Fruit fly (Drosophila melanogaster) whole organism, embryonic: ENCODE data around the gene Obp28a.

Source experiments
- ATbp ChIP-seq: fragments of 200-800 bp; sonication (Bioruptor generic); optimal IDR thresholded peaks from 2 replicates; lab custom pipeline; 2017; ENCODE audit warnings: missing biosample characterization, mild to moderate bottlenecking, missing genetic modification characterization, missing genetic modification reagents
- B-H1 ChIP-seq: fragments of 200-800 bp; sonication (Bioruptor generic); IDR thresholded peaks from 3 replicates; pipeline ENCODE4 v1.3.6; 2022; ENCODE audit warnings: missing biosample characterization, missing genetic modification characterization
- CG11504 ChIP-seq: fragments of 200-800 bp; sonication (Bioruptor generic); optimal IDR thresholded peaks from 3 replicates; lab custom pipeline; 2019; ENCODE audit warnings: missing biosample characterization, mild to moderate bottlenecking, missing genetic modification characterization, moderate library complexity
- CG12391 ChIP-seq: fragments of 200-800 bp; sonication (Bioruptor generic); optimal IDR thresholded peaks from 3 replicates; lab custom pipeline; 2018; ENCODE audit warnings: missing biosample characterization, mild to moderate bottlenecking, missing genetic modification characterization, moderate library complexity
- CG14014 ChIP-seq: fragments of 200-800 bp; sonication (Bioruptor generic); IDR thresholded peaks from 2 replicates; pipeline ENCODE4 v1.3.6; 2022; ENCODE audit warnings: missing biosample characterization, missing genetic modification characterization
- CG18262 ChIP-seq: fragments of 200-800 bp; optimal IDR thresholded peaks from 3 replicates; lab custom pipeline; 2019; ENCODE audit warnings: missing biosample characterization, mild to moderate bottlenecking, missing genetic modification characterization, moderate library complexity
- CG18599 ChIP-seq: fragments of 200-800 bp; sonication (Bioruptor generic); optimal IDR thresholded peaks from 3 replicates; lab custom pipeline; 2017; ENCODE audit warnings: missing biosample characterization, missing genetic modification characterization, mild to moderate bottlenecking, moderate library complexity, missing genetic modification reagents
- CG2116 ChIP-seq: fragments of 200-800 bp; sonication (Bioruptor generic); optimal IDR thresholded peaks from 3 replicates; lab custom pipeline; 2018; ENCODE audit warnings: missing biosample characterization, mild to moderate bottlenecking, missing genetic modification characterization
- CG2712 ChIP-seq: fragments of 200-800 bp; optimal IDR thresholded peaks from 3 replicates; lab custom pipeline; 2019; ENCODE audit warnings: missing biosample characterization, mild to moderate bottlenecking, missing genetic modification characterization, moderate library complexity
- CG2889 ChIP-seq: fragments of 200-800 bp; sonication (Bioruptor generic); IDR thresholded peaks from 3 replicates; pipeline ENCODE4 v1.3.6; 2022; ENCODE audit warnings: missing biosample characterization, missing genetic modification characterization
- CG4328 ChIP-seq: fragments of 200-800 bp; sonication (Bioruptor generic); optimal IDR thresholded peaks from 3 replicates; lab custom pipeline; 2017; ENCODE audit warnings: missing biosample characterization, missing genetic modification reagents, missing genetic modification characterization
- CG6689 ChIP-seq: fragments of 200-800 bp; sonication (Bioruptor generic); IDR thresholded peaks from 2 replicates; pipeline ENCODE4 v1.3.6; 2022; ENCODE audit warnings: missing biosample characterization, missing genetic modification characterization
- CG7839 ChIP-seq: fragments of 200-800 bp; sonication (Bioruptor generic); optimal IDR thresholded peaks from 3 replicates; lab custom pipeline; 2018; ENCODE audit warnings: missing biosample characterization, mild to moderate bottlenecking, missing genetic modification characterization, moderate library complexity
- CG9817 ChIP-seq: fragments of 200-800 bp; sonication (Bioruptor generic); optimal IDR thresholded peaks from 2 replicates; lab custom pipeline; 2018; ENCODE audit warnings: missing biosample characterization, mild to moderate bottlenecking, missing genetic modification characterization, moderate library complexity
- CTCF ChIP-seq: fragments of 200-800 bp; sonication (Bioruptor generic); optimal IDR thresholded peaks from 2 replicates; lab custom pipeline; 2017; ENCODE audit warnings: missing biosample characterization, mild to moderate bottlenecking, missing genetic modification characterization, moderate library complexity
- D19B ChIP-seq: fragments of 200-800 bp; sonication (Bioruptor generic); optimal IDR thresholded peaks from 2 replicates; lab custom pipeline; 2017; ENCODE audit warnings: missing biosample characterization, mild to moderate bottlenecking, missing genetic modification characterization
- Eip74EF ChIP-seq, 2 experiments: fragments of 200-800 bp in 1 of 2; fragments of >200 bp in 1 of 2; sonication (Bioruptor generic) in 1 of 2; optimal IDR thresholded peaks; 2 replicates each; lab custom pipeline; 2017 to 2019; ENCODE audit warnings: missing biosample characterization in 2 of 2, missing genetic modification characterization in 2 of 2, mild to moderate bottlenecking in 1 of 2, moderate library complexity in 1 of 2
- Hr51 ChIP-seq, 2 experiments: fragments of 200-800 bp; sonication (Bioruptor generic); optimal IDR thresholded peaks; 2 replicates in 1 of 2; 3 replicates in 1 of 2; lab custom pipeline; 2016 to 2018; ENCODE audit warnings: missing biosample characterization in 2 of 2, missing genetic modification characterization in 2 of 2, mild to moderate bottlenecking in 1 of 2, moderate library complexity in 1 of 2
- MESR4 ChIP-seq: fragments of 200-800 bp; sonication (Bioruptor generic); optimal IDR thresholded peaks from 2 replicates; lab custom pipeline; 2018; ENCODE audit warnings: missing biosample characterization, mild to moderate bottlenecking, missing genetic modification characterization, moderate library complexity
- Med ChIP-seq: fragments of 200-800 bp; sonication (Bioruptor generic); peaks from one replicate; lab custom pipeline; 2016; ENCODE audit warnings: missing biosample characterization, missing genetic modification characterization, mild to moderate bottlenecking, inconsistent platforms, moderate library complexity
- Oli ChIP-seq: fragments of 200-800 bp; sonication (Bioruptor generic); optimal IDR thresholded peaks from 2 replicates; lab custom pipeline; 2018; ENCODE audit warnings: missing biosample characterization, mild to moderate bottlenecking, missing genetic modification characterization, moderate library complexity
- PHDP ChIP-seq: fragments of 200-800 bp; sonication (Bioruptor generic); optimal IDR thresholded peaks from 3 replicates; lab custom pipeline; 2018; ENCODE audit warnings: missing biosample characterization, mild to moderate bottlenecking, missing genetic modification characterization, moderate library complexity
- Sox102F ChIP-seq: fragments of 200-800 bp; sonication (Bioruptor generic); optimal IDR thresholded peaks from 2 replicates; lab custom pipeline; 2018; ENCODE audit warnings: missing biosample characterization, mild to moderate bottlenecking, missing genetic modification characterization, moderate library complexity
- Spps ChIP-seq: fragments of 200-800 bp; sonication (Bioruptor generic); optimal IDR thresholded peaks from 2 replicates; lab custom pipeline; 2018; ENCODE audit warnings: missing biosample characterization, mild to moderate bottlenecking, missing genetic modification characterization
- ab ChIP-seq: fragments of 200-800 bp; sonication (Bioruptor generic); optimal IDR thresholded peaks from 2 replicates; lab custom pipeline; 2016; ENCODE audit warnings: missing biosample characterization, missing genetic modification characterization
- bsh ChIP-seq, 2 experiments: fragments of 200-800 bp; sonication (Bioruptor generic); optimal IDR thresholded peaks; 2 replicates each; lab custom pipeline; 2017 to 2018; ENCODE audit warnings: mild to moderate bottlenecking in 2 of 2, missing biosample characterization in 2 of 2, missing genetic modification characterization in 2 of 2, moderate library complexity in 1 of 2
- caup ChIP-seq: fragments of 200-800 bp; sonication (Bioruptor generic); optimal IDR thresholded peaks from 3 replicates; lab custom pipeline; 2017; ENCODE audit warnings: missing biosample characterization, mild to moderate bottlenecking, missing genetic modification characterization, moderate library complexity; ENCODE audit not compliant: severe bottlenecking
- crp ChIP-seq, 2 experiments: fragments of 200-800 bp; sonication (Bioruptor generic); optimal IDR thresholded peaks; 2 replicates in 1 of 2; 3 replicates in 1 of 2; lab custom pipeline; 2017; ENCODE audit warnings: missing biosample characterization in 2 of 2, missing genetic modification characterization in 2 of 2, mild to moderate bottlenecking in 1 of 2, moderate library complexity in 1 of 2
- dysf ChIP-seq: fragments of 200-800 bp; sonication (Bioruptor generic); IDR thresholded peaks from 3 replicates; pipeline ENCODE4 v1.3.6; 2022; ENCODE audit warnings: missing biosample characterization, missing genetic modification characterization
- esg ChIP-seq: fragments of 200-800 bp; sonication (Bioruptor generic); conservative IDR thresholded peaks from 2 replicates; pipeline ENCODE4 v1.3.6; 2022; ENCODE audit warnings: missing biosample characterization, missing genetic modification characterization
- ewg ChIP-seq: fragments of 200-800 bp; sonication (Bioruptor generic); optimal IDR thresholded peaks from 3 replicates; lab custom pipeline; 2017; ENCODE audit warnings: mild to moderate bottlenecking, missing biosample characterization, missing genetic modification reagents, missing genetic modification characterization
- gem ChIP-seq: fragments of 200-800 bp; sonication (Bioruptor generic); optimal IDR thresholded peaks from 2 replicates; lab custom pipeline; 2019; ENCODE audit warnings: missing biosample characterization, mild to moderate bottlenecking, missing genetic modification characterization, moderate library complexity
- gsb ChIP-seq: fragments of 200-800 bp; sonication (Bioruptor generic); IDR thresholded peaks from 2 replicates; pipeline ENCODE4 v1.3.6; 2022; ENCODE audit warnings: missing biosample characterization, missing genetic modification characterization
- hkb ChIP-seq, 2 experiments: fragments of 200-800 bp in 1 of 2; fragments of >200 bp in 1 of 2; sonication (Bioruptor generic) in 1 of 2; IDR thresholded peaks in 1 of 2; optimal IDR thresholded peaks in 1 of 2; 2 replicates each; pipeline versions ENCODE4 v1.3.6 to Lab custom; 2017 to 2022; ENCODE audit warnings: missing biosample characterization in 1 of 2, missing genetic modification characterization in 1 of 2
- knrl ChIP-seq: fragments of 200-800 bp; sonication (Bioruptor generic); IDR thresholded peaks from 3 replicates; pipeline ENCODE4 v1.3.6; 2022; ENCODE audit warnings: missing biosample characterization, missing genetic modification characterization; ENCODE audit not compliant: partially characterized antibody
- lab ChIP-seq: fragments of 200-800 bp; sonication (Bioruptor generic); optimal IDR thresholded peaks from 3 replicates; lab custom pipeline; 2017; ENCODE audit warnings: missing biosample characterization, missing genetic modification characterization, mild to moderate bottlenecking, moderate library complexity, missing genetic modification reagents
- lbe ChIP-seq: fragments of 200-800 bp; sonication (Bioruptor generic); optimal IDR thresholded peaks from 2 replicates; lab custom pipeline; 2016; ENCODE audit warnings: missing biosample characterization, mild to moderate bottlenecking, missing genetic modification characterization
- mirr ChIP-seq: fragments of 200-800 bp; sonication (Bioruptor generic); optimal IDR thresholded peaks from 3 replicates; lab custom pipeline; 2018; ENCODE audit warnings: missing biosample characterization, mild to moderate bottlenecking, missing genetic modification characterization
- p53 ChIP-seq: fragments of 200-800 bp; sonication (Bioruptor generic); optimal IDR thresholded peaks from 2 replicates; lab custom pipeline; 2016; ENCODE audit warnings: missing biosample characterization, missing genetic modification characterization
- sd ChIP-seq: fragments of 200-800 bp; sonication (Bioruptor generic); optimal IDR thresholded peaks from 3 replicates; lab custom pipeline; 2018; ENCODE audit warnings: missing biosample characterization, mild to moderate bottlenecking, missing genetic modification characterization, moderate library complexity
- sens ChIP-seq: fragments of 200-800 bp; sonication (Bioruptor generic); peaks from one replicate; lab custom pipeline; 2016; ENCODE audit warnings: missing biosample characterization, missing genetic modification characterization
- seq ChIP-seq: fragments of 200-800 bp; sonication (Bioruptor generic); IDR thresholded peaks from 2 replicates; pipeline ENCODE4 v1.3.6; 2022; ENCODE audit warnings: missing biosample characterization, missing genetic modification characterization
- sisA ChIP-seq: fragments of 200-800 bp; sonication (Bioruptor generic); IDR thresholded peaks from 2 replicates; pipeline ENCODE4 v1.3.6; 2022; ENCODE audit warnings: missing biosample characterization, missing genetic modification characterization
- sr ChIP-seq: fragments of 200-800 bp; sonication (Bioruptor generic); IDR thresholded peaks from 3 replicates; pipeline ENCODE4 v1.3.6; 2022; ENCODE audit warnings: missing biosample characterization, missing genetic modification characterization

The Obp28a gene

dm6 chr2L:7494341-7495293 lies 2.5 kb downstream of the Obp28a start (continued):
- TF ChIP-seq esg (GFP tag; lab: Robert Waterston, UW) (peak; percentile 47), caup (no peak), ewg (GFP tag; lab: Kevin White, UChicago) (no peak), lbe (GFP tag; lab: Kevin White, UChicago) (no peak), CG2116 (GFP tag; lab: Kevin White, UChicago) (no peak)

dm6 chr2L:7493444-7493843 lies 3.7 kb downstream of the Obp28a start:
- TF ChIP-seq CG6689 (GFP tag; lab: Robert Waterston, UW) (no peak), Med (GFP tag; lab: Kevin White, UChicago) (peak; percentile 63), sd (peak; percentile 45), sens (peak; percentile 77), seq (0 out of 2 replicates have a peak, but pooled peaks have one; percentile 14), CG14014 (GFP tag; lab: Robert Waterston, UW) (0 out of 2 replicates have a peak, but pooled peaks have one; percentile 26), crp (GFP tag; optimal IDR thresholded peaks at IDR 0.05; lab: Kevin White, UChicago) (no peak), p53 (GFP tag; lab: Kevin White, UChicago) (no peak), CTCF (GFP tag; lab: Kevin White, UChicago) (no peak)
- TF ChIP-seq, all 482 proteins: peak for 5

dm6 chr2L:7492508-7492907 lies 4.7 kb downstream of the Obp28a start:
- peak; percentile 86 for TF ChIP-seq D19B
- TF ChIP-seq CG11504 (tag; lab: Kevin White, UChicago): peak; percentile 41
- peak; percentile 21 for TF ChIP-seq Sox102F (GFP tag; lab: Kevin White, UChicago)
- TF ChIP-seq Eip74EF (GFP tag; optimal IDR thresholded peaks at IDR 0.05; lab: Kevin White, UChicago): no peak
- peak; percentile 32 for TF ChIP-seq CG7839
- no peak for TF ChIP-seq ATbp
- TF ChIP-seq dysf (GFP tag; lab: Robert Waterston, UW): 0 out of 3 replicates have a peak, but pooled peaks have one; percentile 14
- peak in 1 of 2 experiments; percentile 27 for TF ChIP-seq Hr51 (GFP tag; optimal IDR thresholded peaks at IDR 0.05; lab: Kevin White, UChicago)
- TF ChIP-seq sr (GFP tag; lab: Robert Waterston, UW): no peak
- TF ChIP-seq Spps (tag; lab: Kevin White, UChicago): no peak
- no peak for TF ChIP-seq sisA
- TF ChIP-seq hkb (optimal IDR thresholded peaks at IDR 0.05; lab: Kevin White, UChicago): no peak
- TF ChIP-seq hkb (GFP tag; IDR thresholded peaks at IDR 0.05; lab: Robert Waterston, UW): no peak
- TF ChIP-seq gsb (GFP tag; lab: Robert Waterston, UW): no peak
- peak; percentile 36 for TF ChIP-seq lab (GFP tag; lab: Kevin White, UChicago)
- TF ChIP-seq B-H1 (GFP tag; lab: Robert Waterston, UW): no peak
- TF ChIP-seq PHDP (tag; lab: Kevin White, UChicago): peak; percentile 27
- TF ChIP-seq mirr (GFP tag; lab: Kevin White, UChicago): no peak
- peak; percentile 36 for TF ChIP-seq Oli (tag; lab: Kevin White, UChicago)
- TF ChIP-seq CG9817 (tag; lab: Kevin White, UChicago): no peak
- TF ChIP-seq CG18599: peak; percentile 7
- TF ChIP-seq MESR4 (GFP tag; lab: Kevin White, UChicago): no peak
- peak; percentile 14 for TF ChIP-seq CG18262 (tag; lab: Kevin White, UChicago)
- no peak for TF ChIP-seq CG2889 (GFP tag; lab: Robert Waterston, UW)
- no peak for TF ChIP-seq ab (GFP tag; lab: Kevin White, UChicago)
- TF ChIP-seq CG12391 (tag; lab: Kevin White, UChicago): peak; percentile 20
- TF ChIP-seq CG2712 (tag; lab: Kevin White, UChicago): peak; percentile 24
- no peak for TF ChIP-seq CG4328 (GFP tag; lab: Kevin White, UChicago)
- peak; percentile 61 for TF ChIP-seq gem (tag; lab: Kevin White, UChicago)
- peak in 1 of 2 experiments; percentile 7 for TF ChIP-seq bsh (GFP tag; optimal IDR thresholded peaks at IDR 0.05; lab: Kevin White, UChicago)
- no peak for TF ChIP-seq knrl (GFP tag; lab: Robert Waterston, UW)
- no peak for TF ChIP-seq CG6689 (GFP tag; lab: Robert Waterston, UW)
